Fruit fly (Drosophila melanogaster) whole organism, embryonic: ENCODE measurements around the gene CG7227.

Source experiments
- Awh ChIP-seq: fragments of 200-800 bp; sonication (Bioruptor generic); IDR thresholded peaks from 2 replicates; pipeline ENCODE4, ENCODE4 v1.3.6; 2022; ENCODE audit warnings: missing biosample characterization, missing genetic modification characterization
- Blimp-1 ChIP-seq: fragments of 200-800 bp; sonication (Bioruptor generic); optimal IDR thresholded peaks from 3 replicates; lab custom pipeline; 2018; ENCODE audit warnings: missing biosample characterization, missing genetic modification characterization, mild to moderate bottlenecking, moderate library complexity, missing genetic modification reagents
- CG1024 ChIP-seq: fragments of 200-800 bp; sonication (Bioruptor generic); IDR thresholded peaks from 2 replicates; pipeline ENCODE4 v1.3.6; 2022; ENCODE audit warnings: missing biosample characterization, missing genetic modification characterization
- CG10565 ChIP-seq: fragments of 200-800 bp; sonication (Bioruptor generic); optimal IDR thresholded peaks from 3 replicates; lab custom pipeline; 2016; ENCODE audit warnings: missing biosample characterization, mild to moderate bottlenecking, missing genetic modification characterization
- CG12071 ChIP-seq: fragments of 200-800 bp; sonication (Bioruptor generic); optimal IDR thresholded peaks from 3 replicates; lab custom pipeline; 2018; ENCODE audit warnings: missing biosample characterization, mild to moderate bottlenecking, missing genetic modification characterization
- CG14050 ChIP-seq: fragments of 200-800 bp; sonication (Bioruptor generic); IDR thresholded peaks from 3 replicates; pipeline ENCODE4 v1.3.6; 2022; ENCODE audit warnings: missing biosample characterization, missing genetic modification characterization
- CG17359 ChIP-seq: fragments of 200-800 bp; sonication (Bioruptor generic); optimal IDR thresholded peaks from 3 replicates; lab custom pipeline; 2018; ENCODE audit warnings: missing biosample characterization, mild to moderate bottlenecking, missing genetic modification characterization, moderate library complexity
- CG17568 ChIP-seq: fragments of 200-800 bp; sonication (Bioruptor generic); optimal IDR thresholded peaks from 2 replicates; lab custom pipeline; 2018; ENCODE audit warnings: missing biosample characterization, mild to moderate bottlenecking, missing genetic modification characterization, moderate library complexity
- CG1832 ChIP-seq: fragments of 200-800 bp; sonication (Bioruptor generic); optimal IDR thresholded peaks from 2 replicates; lab custom pipeline; 2017; ENCODE audit warnings: missing biosample characterization, mild to moderate bottlenecking, missing genetic modification characterization, inconsistent platforms
- CG3065 ChIP-seq: fragments of 200-800 bp; sonication (Bioruptor generic); optimal IDR thresholded peaks from 2 replicates; lab custom pipeline; 2016; ENCODE audit warnings: missing biosample characterization, missing genetic modification characterization
- CG8290 ChIP-seq, 3 experiments: fragments of 200-800 bp; sonication (Bioruptor generic); optimal IDR thresholded peaks; 2 replicates each; lab custom pipeline; 2016 to 2019; ENCODE audit warnings: missing biosample characterization in 3 of 3, missing genetic modification characterization in 3 of 3, mild to moderate bottlenecking in 2 of 3, moderate library complexity in 1 of 3
- CG8359 ChIP-seq: fragments of 200-800 bp; sonication (Bioruptor generic); optimal IDR thresholded peaks from 2 replicates; lab custom pipeline; 2017; ENCODE audit warnings: missing biosample characterization, mild to moderate bottlenecking, missing genetic modification characterization, borderline replicate concordance
- CG9437 ChIP-seq: fragments of 200-800 bp; sonication (Bioruptor generic); optimal IDR thresholded peaks from 2 replicates; lab custom pipeline; 2018; ENCODE audit warnings: missing biosample characterization, mild to moderate bottlenecking, missing genetic modification characterization
- Fer2 ChIP-seq: fragments of 200-800 bp; sonication (Bioruptor generic); optimal IDR thresholded peaks from 2 replicates; lab custom pipeline; 2018; ENCODE audit warnings: missing biosample characterization, mild to moderate bottlenecking, missing genetic modification characterization, moderate library complexity
- Gsc ChIP-seq: fragments of 200-800 bp; sonication (Bioruptor generic); IDR thresholded peaks from 2 replicates; pipeline ENCODE4 v1.3.6; 2022; ENCODE audit warnings: missing biosample characterization, missing genetic modification characterization
- Hey ChIP-seq: fragments of 200-800 bp; sonication (Bioruptor generic); optimal IDR thresholded peaks from 3 replicates; lab custom pipeline; 2018; ENCODE audit warnings: missing biosample characterization, mild to moderate bottlenecking, missing genetic modification characterization
- Lim3 ChIP-seq: fragments of 200-800 bp; sonication (Bioruptor generic); IDR thresholded peaks from 2 replicates; pipeline ENCODE4 v1.3.6; 2022; ENCODE audit warnings: missing biosample characterization, missing genetic modification characterization
- Mad ChIP-seq: fragments of 200-800 bp; sonication (Bioruptor generic); optimal IDR thresholded peaks from 2 replicates; lab custom pipeline; 2016; ENCODE audit warnings: missing biosample characterization, missing genetic modification characterization
- Med ChIP-seq: fragments of 200-800 bp; sonication (Bioruptor generic); peaks from one replicate; lab custom pipeline; 2016; ENCODE audit warnings: missing biosample characterization, missing genetic modification characterization, mild to moderate bottlenecking, inconsistent platforms, moderate library complexity
- Nf-YC ChIP-seq: fragments of 200-800 bp; optimal IDR thresholded peaks from 3 replicates; lab custom pipeline; 2019; ENCODE audit warnings: missing biosample characterization, mild to moderate bottlenecking, missing genetic modification characterization, moderate library complexity
- Oli ChIP-seq: fragments of 200-800 bp; sonication (Bioruptor generic); optimal IDR thresholded peaks from 2 replicates; lab custom pipeline; 2018; ENCODE audit warnings: missing biosample characterization, mild to moderate bottlenecking, missing genetic modification characterization, moderate library complexity
- Pdp1 ChIP-seq, 2 experiments: fragments of 200-800 bp; sonication (Bioruptor generic); optimal IDR thresholded peaks; 3 replicates each; lab custom pipeline; 2016; ENCODE audit warnings: missing biosample characterization in 2 of 2, missing genetic modification characterization in 2 of 2, mild to moderate bottlenecking in 1 of 2, moderate library complexity in 1 of 2
- Ptx1 ChIP-seq: fragments of 200-800 bp; sonication (Bioruptor generic); IDR thresholded peaks from 2 replicates; pipeline ENCODE4 v1.3.6; 2022; ENCODE audit warnings: missing biosample characterization, missing genetic modification characterization
- Rfx ChIP-seq: fragments of 200-800 bp; sonication (Bioruptor generic); IDR thresholded peaks from 2 replicates; pipeline ENCODE4 v1.3.6; 2022; ENCODE audit warnings: missing biosample characterization, missing genetic modification characterization
- Sry-β ChIP-seq: fragments of 200-800 bp; sonication (Bioruptor generic); optimal IDR thresholded peaks from 2 replicates; lab custom pipeline; 2018; ENCODE audit warnings: missing biosample characterization, mild to moderate bottlenecking, missing genetic modification characterization, moderate library complexity
- TFAM ChIP-seq: fragments of 200-800 bp; sonication (Bioruptor generic); optimal IDR thresholded peaks from 2 replicates; lab custom pipeline; 2017; ENCODE audit warnings: missing biosample characterization, missing genetic modification characterization, inconsistent platforms
- aop ChIP-seq: fragments of 200-800 bp; sonication (Bioruptor generic); IDR thresholded peaks from 2 replicates; pipeline ENCODE4 v1.3.6; 2022; ENCODE audit warnings: missing biosample characterization, missing genetic modification characterization
- bcd ChIP-seq: fragments of 200-800 bp; sonication (Bioruptor generic); optimal IDR thresholded peaks from 2 replicates; lab custom pipeline; 2017; ENCODE audit warnings: missing biosample characterization, mild to moderate bottlenecking, missing genetic modification characterization
- br ChIP-seq: fragments of >200 bp; optimal IDR thresholded peaks from 2 replicates; lab custom pipeline; 2017
- cg ChIP-seq: fragments of 200-800 bp; sonication (Bioruptor generic); optimal IDR thresholded peaks from 3 replicates; lab custom pipeline; 2019; ENCODE audit warnings: missing biosample characterization, mild to moderate bottlenecking, missing genetic modification characterization, moderate library complexity
- chm ChIP-seq: fragments of 200-800 bp; sonication (Bioruptor generic); IDR thresholded peaks from 2 replicates; pipeline ENCODE4 v1.3.6; 2022; ENCODE audit warnings: missing biosample characterization, missing genetic modification characterization
- ci ChIP-seq: fragments of 200-800 bp; sonication (Bioruptor generic); IDR thresholded peaks from 3 replicates; pipeline ENCODE4 v1.3.6; 2022; ENCODE audit warnings: missing biosample characterization, missing genetic modification characterization
- eve ChIP-seq, 2 experiments: fragments of >200 bp; optimal IDR thresholded peaks; 2 replicates each; lab custom pipeline; 2017; ENCODE audit warnings: missing biosample characterization in 2 of 2, missing genetic modification characterization in 2 of 2
- fd102C ChIP-seq: fragments of 200-800 bp; sonication (Bioruptor generic); optimal IDR thresholded peaks from 2 replicates; lab custom pipeline; 2018; ENCODE audit warnings: missing biosample characterization, mild to moderate bottlenecking, missing genetic modification characterization, moderate library complexity
- fd96Cb ChIP-seq: fragments of 200-800 bp; sonication (Bioruptor generic); optimal IDR thresholded peaks from 2 replicates; lab custom pipeline; 2018; ENCODE audit warnings: missing biosample characterization, mild to moderate bottlenecking, missing genetic modification characterization, moderate library complexity
- grn ChIP-seq: fragments of 200-800 bp; sonication (Bioruptor generic); optimal IDR thresholded peaks from 3 replicates; lab custom pipeline; 2017; ENCODE audit warnings: missing biosample characterization, missing genetic modification characterization
- her ChIP-seq: fragments of 200-800 bp; sonication (Bioruptor generic); optimal IDR thresholded peaks from 2 replicates; lab custom pipeline; 2016; ENCODE audit warnings: missing biosample characterization, missing genetic modification characterization
- hkb ChIP-seq, 2 experiments: fragments of 200-800 bp in 1 of 2; fragments of >200 bp in 1 of 2; sonication (Bioruptor generic) in 1 of 2; IDR thresholded peaks in 1 of 2; optimal IDR thresholded peaks in 1 of 2; 2 replicates each; pipeline versions ENCODE4 v1.3.6 to Lab custom; 2017 to 2022; ENCODE audit warnings: missing biosample characterization in 1 of 2, missing genetic modification characterization in 1 of 2
- kah ChIP-seq: fragments of 200-800 bp; sonication (Bioruptor generic); optimal IDR thresholded peaks from 2 replicates; lab custom pipeline; 2018; ENCODE audit warnings: missing biosample characterization, mild to moderate bottlenecking, missing genetic modification characterization
- mirr ChIP-seq: fragments of 200-800 bp; sonication (Bioruptor generic); optimal IDR thresholded peaks from 3 replicates; lab custom pipeline; 2018; ENCODE audit warnings: missing biosample characterization, mild to moderate bottlenecking, missing genetic modification characterization
- mld ChIP-seq: fragments of 200-800 bp; sonication (Bioruptor generic); IDR thresholded peaks from 3 replicates; pipeline ENCODE4 v1.3.6; 2022; ENCODE audit warnings: missing biosample characterization, missing genetic modification characterization; ENCODE audit not compliant: partially characterized antibody
- nau ChIP-seq: fragments of 200-800 bp; sonication (Bioruptor generic); optimal IDR thresholded peaks from 3 replicates; lab custom pipeline; 2017; ENCODE audit warnings: missing biosample characterization, mild to moderate bottlenecking, missing genetic modification characterization, missing genetic modification reagents
- nerfin-2 ChIP-seq: fragments of 200-800 bp; sonication (Bioruptor generic); IDR thresholded peaks from 2 replicates; pipeline ENCODE4 v1.3.6; 2022; ENCODE audit warnings: missing biosample characterization, missing genetic modification characterization; ENCODE audit not compliant: partially characterized antibody
- ranshi ChIP-seq: fragments of 200-800 bp; sonication (Bioruptor generic); IDR thresholded peaks from 2 replicates; pipeline ENCODE4 v1.3.6; 2022; ENCODE audit warnings: missing biosample characterization, missing genetic modification characterization
- repo ChIP-seq: fragments of 200-800 bp; sonication (Bioruptor generic); optimal IDR thresholded peaks from 2 replicates; lab custom pipeline; 2016; ENCODE audit warnings: missing biosample characterization, missing genetic modification characterization
- slp2 ChIP-seq: fragments of 200-800 bp; sonication (Bioruptor generic); optimal IDR thresholded peaks from 2 replicates; lab custom pipeline; 2016; ENCODE audit warnings: missing biosample characterization, missing genetic modification characterization
- tap ChIP-seq: fragments of 200-800 bp; optimal IDR thresholded peaks from 3 replicates; lab custom pipeline; 2019; ENCODE audit warnings: missing biosample characterization, mild to moderate bottlenecking, missing genetic modification characterization, moderate library complexity
- zen2 ChIP-seq: fragments of 200-800 bp; sonication (Bioruptor generic); IDR thresholded peaks from 3 replicates; pipeline ENCODE4 v1.3.6; 2022; ENCODE audit warnings: missing biosample characterization, missing genetic modification characterization; ENCODE audit not compliant: partially characterized antibody
- zf30C ChIP-seq: fragments of 200-800 bp; sonication (Bioruptor generic); optimal IDR thresholded peaks from 3 replicates; lab custom pipeline; 2018; ENCODE audit warnings: missing biosample characterization, mild to moderate bottlenecking, missing genetic modification characterization

The CG7227 gene

DNA sequence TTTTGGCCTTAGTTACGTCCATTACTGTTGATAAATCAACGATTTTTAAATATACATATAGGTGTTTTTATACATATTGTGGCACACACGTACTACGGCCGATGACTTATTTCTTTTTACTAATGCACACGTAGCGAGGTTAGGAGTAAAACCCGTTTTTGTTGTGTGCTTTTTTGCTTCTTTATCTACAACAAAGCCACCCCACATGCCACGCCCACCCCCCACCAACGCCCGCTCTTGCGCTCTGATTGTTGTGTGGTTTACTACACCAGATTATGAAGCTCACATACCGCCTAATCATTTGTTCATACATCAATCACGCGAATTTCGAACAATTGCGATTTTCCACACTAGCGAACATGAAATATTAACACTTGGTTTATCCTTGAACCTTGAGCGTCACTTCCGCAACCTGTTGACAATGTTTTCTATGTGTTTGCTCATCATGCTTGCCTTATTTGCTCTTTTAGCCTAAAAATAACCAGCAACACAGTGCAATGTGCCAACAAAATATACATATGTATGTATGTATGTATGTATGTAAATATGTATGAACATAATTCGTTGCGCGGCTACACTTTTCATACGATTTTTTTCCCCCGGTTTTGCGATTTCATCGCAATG lies 4.8 kb downstream of the CG7227 start (continued):
- no peak for TF ChIP-seq CG14050 (GFP tag; lab: Robert Waterston, UW)
- no peak for TF ChIP-seq Gsc (GFP tag; lab: Robert Waterston, UW)
- no peak for TF ChIP-seq cg (GFP tag; lab: Kevin White, UChicago)
- TF ChIP-seq Fer2, result no peak
- TF ChIP-seq ranshi (GFP tag; lab: Robert Waterston, UW), result no peak
- no peak for TF ChIP-seq hkb (optimal IDR thresholded peaks at IDR 0.05; lab: Kevin White, UChicago)
- TF ChIP-seq hkb (GFP tag; IDR thresholded peaks at IDR 0.05; lab: Robert Waterston, UW), result no peak
- 0 out of 2 replicates have a peak, but pooled peaks have one; percentile 22 for TF ChIP-seq chm (GFP tag; lab: Robert Waterston, UW)
- TF ChIP-seq CG17568 (GFP tag; lab: Kevin White, UChicago), result no peak
- TF ChIP-seq CG10565 (GFP tag; lab: Kevin White, UChicago), result no peak
- no peak for TF ChIP-seq slp2 (GFP tag; lab: Kevin White, UChicago)
- no peak for TF ChIP-seq TFAM (GFP tag; lab: Kevin White, UChicago)
- no peak for TF ChIP-seq CG9437 (GFP tag; lab: Kevin White, UChicago)
- no peak for TF ChIP-seq Mad
- peak; percentile 28 for TF ChIP-seq her (GFP tag; lab: Kevin White, UChicago)
- no peak for TF ChIP-seq aop (GFP tag; lab: Robert Waterston, UW)
- no peak for TF ChIP-seq nerfin-2 (GFP tag; lab: Robert Waterston, UW)
- peak; percentile 25 for TF ChIP-seq CG3065 (GFP tag; lab: Kevin White, UChicago)
- peak; percentile 87 for TF ChIP-seq kah
- peak; percentile 4 for TF ChIP-seq CG12071 (GFP tag; lab: Kevin White, UChicago)
- no peak for TF ChIP-seq bcd (GFP tag; lab: Kevin White, UChicago)
- TF ChIP-seq mirr, result peak; percentile 19
- no peak for TF ChIP-seq Nf-YC
- TF ChIP-seq eve (GFP tag; optimal IDR thresholded peaks at IDR 0.05; lab: Kevin White, UChicago), result peak in 1 of 2 experiments; percentile 45
- peak; percentile 27; the same call in 1 of the 2 replicates for TF ChIP-seq Awh (GFP tag; lab: Robert Waterston, UW)
- no peak for TF ChIP-seq zen2 (GFP tag; lab: Robert Waterston, UW)
- TF ChIP-seq tap, result no peak
- TF ChIP-seq ci (GFP tag; lab: Robert Waterston, UW), result peak; percentile 61; the same call in 1 of the 3 replicates
- peak in 1 of 2 experiments; percentile 17 for TF ChIP-seq Pdp1 (GFP tag; optimal IDR thresholded peaks at IDR 0.05; lab: Kevin White, UChicago)
- TF ChIP-seq nau, result no peak
- no peak for TF ChIP-seq Oli (tag; lab: Kevin White, UChicago)
- peak; percentile 34 for TF ChIP-seq Hey (tag; lab: Kevin White, UChicago)
- TF ChIP-seq Sry-β (GFP tag; lab: Kevin White, UChicago), result no peak
- TF ChIP-seq CG1832 (GFP tag; lab: Kevin White, UChicago), result no peak
- TF ChIP-seq Rfx (GFP tag; lab: Robert Waterston, UW), result no peak; the same call in 1 of the 2 replicates
- no peak for TF ChIP-seq Lim3
- no peak for TF ChIP-seq CG8290 (GFP tag; optimal IDR thresholded peaks at IDR 0.05; lab: Kevin White, UChicago)
- TF ChIP-seq CG8290 (tag; optimal IDR thresholded peaks at IDR 0.05; lab: Kevin White, UChicago), result peak in 1 of 2 experiments; percentile 60
- 0 out of 3 replicates have a peak, but pooled peaks have one; percentile 11 for TF ChIP-seq mld (GFP tag; lab: Robert Waterston, UW)
- TF ChIP-seq zf30C (GFP tag; lab: Kevin White, UChicago), result no peak
- no peak for TF ChIP-seq fd102C
- 0 out of 2 replicates have a peak, but pooled peaks have one; percentile 5 for TF ChIP-seq Ptx1 (GFP tag; lab: Robert Waterston, UW)
- peak; percentile 23 for TF ChIP-seq CG17359
- no peak for TF ChIP-seq fd96Cb (tag; lab: Kevin White, UChicago)
- TF ChIP-seq br, result no peak
- TF ChIP-seq CG1024, result no peak
- TF ChIP-seq grn, result no peak
- no peak for TF ChIP-seq repo
- TF ChIP-seq Med (GFP tag; lab: Kevin White, UChicago), result peak; percentile 76
- no peak for TF ChIP-seq Blimp-1
- no peak for TF ChIP-seq CG8359 (GFP tag; lab: Kevin White, UChicago)
